Worm (Caenorhabditis elegans) whole organism, late embryonic: Measurements from ENCODE around the gene srz-13.

Experiments used
- ahr-1 ChIP-seq: sonication (generic microtip); optimal IDR thresholded peaks from 2 replicates; lab custom pipeline; 2016; ENCODE audit warnings: missing genetic modification characterization, missing compliant biosample characterization
- elt-2 ChIP-seq: sonication (generic microtip); optimal IDR thresholded peaks from 2 replicates; lab custom pipeline; 2016; ENCODE audit warnings: missing genetic modification reagents, missing genetic modification characterization, missing compliant biosample characterization
- pros-1 ChIP-seq: fragments of 150-350 bp; optimal IDR thresholded peaks from 2 replicates; lab custom pipeline; 2014; ENCODE audit warnings: missing biosample characterization, missing genetic modification reagents, missing genetic modification characterization

ce11 chrV:16182918-16183317, 708 bp downstream of the srz-13 start, which contains the start of gene srh-277:
- no peak for TF ChIP-seq ahr-1
- TF ChIP-seq pros-1 (tag; lab: Kevin White, UChicago) = no peak
- no peak for TF ChIP-seq elt-2 (tag; lab: Kevin White, UChicago)
